Fruit fly (Drosophila melanogaster): ENCODE results near the gene CG7970.

The CG7970 gene

dm6 chr3L:1639185-1639812 lies 13.3 kb upstream of the CG7970 start, which contains the start of the genes Mettl2 and Bgb:
Mettl2 (minus strand) TSS chr3L:1639235.
Bgb (plus strand) TSS chr3L:1639711.
- no peak for TF ChIP-seq pan (optimal IDR thresholded peaks at IDR 0.05)
- no peak for TF ChIP-seq EcR (GFP tag; optimal IDR thresholded peaks at IDR 0.05)
- no peak for TF ChIP-seq usp (GFP tag; optimal IDR thresholded peaks at IDR 0.05)
- no peak for TF ChIP-seq CG8478 (optimal IDR thresholded peaks at IDR 0.05)

- no peak for TF ChIP-seq pan (optimal IDR thresholded peaks at IDR 0.05)
- TF ChIP-seq psq (optimal IDR thresholded peaks at IDR 0.05): no peak
- TF ChIP-seq EcR (GFP tag; optimal IDR thresholded peaks at IDR 0.05): no peak
- TF ChIP-seq Dll (optimal IDR thresholded peaks at IDR 0.05): no peak
- TF ChIP-seq CG8478 (optimal IDR thresholded peaks at IDR 0.05): no peak
- TF ChIP-seq usp (GFP tag; optimal IDR thresholded peaks at IDR 0.05): no peak
Measured at dm6 chr3L:1644920-1645567, 7.5 kb upstream of the CG7970 start, which contains the start of the genes alphaCOP and CG13919. alphaCOP (minus strand) TSS chr3L:1645199. CG13919 (plus strand) TSS chr3L:1645467.

dm6 chr3L:1647276-1647919 lies 5.2 kb upstream of the CG7970 start, which contains the start of the genes CG17249 and Bro:
CG17249 (minus strand) TSS chr3L:1647464.
Bro (plus strand) TSS chr3L:1647869.
- TF ChIP-seq psq (optimal IDR thresholded peaks at IDR 0.05): no peak
- no peak for TF ChIP-seq EcR (GFP tag; optimal IDR thresholded peaks at IDR 0.05)
- no peak for TF ChIP-seq Dll (optimal IDR thresholded peaks at IDR 0.05)
- no peak for TF ChIP-seq pan (optimal IDR thresholded peaks at IDR 0.05)
- no peak for TF ChIP-seq CG8478 (optimal IDR thresholded peaks at IDR 0.05)
- no peak for TF ChIP-seq usp (GFP tag; optimal IDR thresholded peaks at IDR 0.05)

- TF ChIP-seq psq (optimal IDR thresholded peaks at IDR 0.05) (no peak), usp (GFP tag; optimal IDR thresholded peaks at IDR 0.05) (no peak), pan (optimal IDR thresholded peaks at IDR 0.05) (no peak), Dll (optimal IDR thresholded peaks at IDR 0.05) (no peak), EcR (GFP tag; optimal IDR thresholded peaks at IDR 0.05) (no peak), CG8478 (optimal IDR thresholded peaks at IDR 0.05) (no peak)
Measured at dm6 chr3L:1648690-1649355, 3.7 kb upstream of the CG7970 start, which contains the start of gene CG13920. CG13920 (plus strand) TSS chr3L:1648944.

dm6 chr3L:1649363-1649762 lies 3.2 kb upstream of the CG7970 start:
- no peak for TF ChIP-seq psq (optimal IDR thresholded peaks at IDR 0.05)
- no peak for TF ChIP-seq Dll (optimal IDR thresholded peaks at IDR 0.05)
- no peak for TF ChIP-seq EcR (GFP tag; optimal IDR thresholded peaks at IDR 0.05)
- TF ChIP-seq CG8478 (optimal IDR thresholded peaks at IDR 0.05): no peak
- TF ChIP-seq usp (GFP tag; optimal IDR thresholded peaks at IDR 0.05): no peak
- TF ChIP-seq pan (optimal IDR thresholded peaks at IDR 0.05): no peak

dm6 chr3L:1653752-1654151 lies 1.2 kb downstream of the CG7970 start:
- TF ChIP-seq usp (GFP tag; optimal IDR thresholded peaks at IDR 0.05): no peak
- TF ChIP-seq CG8478 (optimal IDR thresholded peaks at IDR 0.05): no peak
- no peak for TF ChIP-seq pan (optimal IDR thresholded peaks at IDR 0.05)
- no peak for TF ChIP-seq Dll (optimal IDR thresholded peaks at IDR 0.05)
- no peak for TF ChIP-seq EcR (GFP tag; optimal IDR thresholded peaks at IDR 0.05)
- no peak for TF ChIP-seq psq (optimal IDR thresholded peaks at IDR 0.05)

dm6 chr3L:1661738-1662370 lies 9.3 kb downstream of the CG7970 start:
- TF ChIP-seq usp (GFP tag; optimal IDR thresholded peaks at IDR 0.05) (no peak), EcR (GFP tag; optimal IDR thresholded peaks at IDR 0.05) (no peak), psq (optimal IDR thresholded peaks at IDR 0.05) (no peak), CG8478 (optimal IDR thresholded peaks at IDR 0.05) (no peak)

dm6 chr3L:1663531-1663930 lies 11.0 kb downstream of the CG7970 start:
- TF ChIP-seq psq (optimal IDR thresholded peaks at IDR 0.05) (no peak), Dll (optimal IDR thresholded peaks at IDR 0.05) (no peak), CG8478 (optimal IDR thresholded peaks at IDR 0.05) (no peak), pan (optimal IDR thresholded peaks at IDR 0.05) (no peak), usp (GFP tag; optimal IDR thresholded peaks at IDR 0.05) (no peak), EcR (GFP tag; optimal IDR thresholded peaks at IDR 0.05) (no peak)

dm6 chr3L:1664205-1664604 lies 11.7 kb downstream of the CG7970 start:
- TF ChIP-seq CG8478 (optimal IDR thresholded peaks at IDR 0.05) (no peak), psq (optimal IDR thresholded peaks at IDR 0.05) (no peak), usp (GFP tag; optimal IDR thresholded peaks at IDR 0.05) (no peak)

dm6 chr3L:1664876-1665275 lies 12.3 kb downstream of the CG7970 start, which contains the start of the genes Srrm234 and CG7974:
Srrm234 (minus strand) TSS chr3L:1665064.
CG7974 (plus strand) TSS chr3L:1665138.
- TF ChIP-seq Dll (optimal IDR thresholded peaks at IDR 0.05) (no peak), EcR (GFP tag; optimal IDR thresholded peaks at IDR 0.05) (no peak), psq (optimal IDR thresholded peaks at IDR 0.05) (no peak), pan (optimal IDR thresholded peaks at IDR 0.05) (no peak), CG8478 (optimal IDR thresholded peaks at IDR 0.05) (no peak), usp (GFP tag; optimal IDR thresholded peaks at IDR 0.05) (no peak)

- TF ChIP-seq psq (optimal IDR thresholded peaks at IDR 0.05) (no peak), Dll (optimal IDR thresholded peaks at IDR 0.05) (no peak), usp (GFP tag; optimal IDR thresholded peaks at IDR 0.05) (no peak), CG8478 (optimal IDR thresholded peaks at IDR 0.05) (no peak), pan (optimal IDR thresholded peaks at IDR 0.05) (no peak), EcR (GFP tag; optimal IDR thresholded peaks at IDR 0.05) (no peak)
Measured at dm6 chr3L:1665544-1665943, 13.0 kb downstream of the CG7970 start.
